Fruit fly (Drosophila melanogaster) whole organism, prepupa: Measurements from ENCODE around the gene CG32354.

Experiments used
- CG11294 ChIP-seq: fragments of 200-800 bp; sonication (Bioruptor generic); IDR thresholded peaks from 2 replicates; pipeline ENCODE4 v1.3.6; 2022; ENCODE audit warnings: missing biosample characterization, missing genetic modification characterization
- CG6808 ChIP-seq: fragments of 200-800 bp; sonication (Bioruptor generic); optimal IDR thresholded peaks from 3 replicates; lab custom pipeline; 2017; ENCODE audit warnings: missing biosample characterization, missing genetic modification characterization, mild to moderate bottlenecking, moderate library complexity, missing genetic modification reagents
- Eip75B ChIP-seq: fragments of 200-800 bp; sonication (Bioruptor generic); optimal IDR thresholded peaks from 3 replicates; lab custom pipeline; 2016; ENCODE audit warnings: missing biosample characterization, missing genetic modification characterization
- Eip93F ChIP-seq: fragments of 200-800 bp; sonication (Bioruptor generic); optimal IDR thresholded peaks from 2 replicates; lab custom pipeline; 2016; ENCODE audit warnings: missing biosample characterization, mild to moderate bottlenecking, missing genetic modification characterization
- Hr39 ChIP-seq: fragments of 200-800 bp; sonication (Bioruptor generic); optimal IDR thresholded peaks from 2 replicates; lab custom pipeline; 2016; ENCODE audit warnings: missing biosample characterization, missing genetic modification characterization
- Lpt ChIP-seq: fragments of 200-800 bp; sonication (Bioruptor generic); optimal IDR thresholded peaks from 3 replicates; lab custom pipeline; 2016; ENCODE audit warnings: missing biosample characterization, missing genetic modification characterization
- OdsH ChIP-seq: fragments of 200-800 bp; sonication (Bioruptor generic); optimal IDR thresholded peaks from 3 replicates; lab custom pipeline; 2016; ENCODE audit warnings: missing biosample characterization, missing genetic modification characterization
- Sox102F ChIP-seq: fragments of 200-800 bp; sonication (Bioruptor generic); optimal IDR thresholded peaks from 2 replicates; lab custom pipeline; 2016; ENCODE audit warnings: missing biosample characterization, mild to moderate bottlenecking, missing genetic modification characterization
- cyc ChIP-seq: fragments of 200-800 bp; sonication (Bioruptor generic); optimal IDR thresholded peaks from 3 replicates; lab custom pipeline; 2016; ENCODE audit warnings: missing biosample characterization, missing genetic modification characterization
- dac ChIP-seq: fragments of 200-800 bp; sonication (Bioruptor generic); optimal IDR thresholded peaks from 2 replicates; lab custom pipeline; 2017; ENCODE audit warnings: missing biosample characterization, mild to moderate bottlenecking, missing genetic modification characterization
- eg ChIP-seq: fragments of 200-800 bp; sonication (Bioruptor generic); IDR thresholded peaks from 3 replicates; pipeline ENCODE4 v1.3.6; 2022; ENCODE audit warnings: missing biosample characterization, missing genetic modification characterization
- fd59A ChIP-seq: fragments of 200-800 bp; sonication (Bioruptor generic); optimal IDR thresholded peaks from 2 replicates; lab custom pipeline; 2017; ENCODE audit warnings: missing biosample characterization, mild to moderate bottlenecking, missing genetic modification characterization, missing genetic modification reagents
- vri ChIP-seq: fragments of 200-800 bp; sonication (Bioruptor generic); optimal IDR thresholded peaks from 3 replicates; lab custom pipeline; 2016; ENCODE audit warnings: missing biosample characterization, mild to moderate bottlenecking, missing genetic modification characterization

dm6 chr3L:8445027-8445426 is 23.0 kb upstream of the CG32354 start:
- TF ChIP-seq OdsH (GFP tag; lab: Kevin White, UChicago), result no peak
- TF ChIP-seq dac (GFP tag; lab: Kevin White, UChicago), result no peak
- TF ChIP-seq CG6808 (GFP tag; lab: Kevin White, UChicago), result peak; percentile 12
- TF ChIP-seq Lpt (GFP tag; lab: Kevin White, UChicago), result no peak
- no peak for TF ChIP-seq eg (GFP tag; lab: Robert Waterston, UW)
- TF ChIP-seq cyc, result peak; percentile 35
- peak; percentile 5 for TF ChIP-seq fd59A (GFP tag; lab: Kevin White, UChicago)
- no peak for TF ChIP-seq Eip93F (GFP tag; lab: Kevin White, UChicago)
- no peak for TF ChIP-seq vri
- TF ChIP-seq Sox102F (GFP tag; lab: Kevin White, UChicago), result no peak
- TF ChIP-seq CG11294 (GFP tag; lab: Robert Waterston, UW), result no peak
- peak; percentile 39 for TF ChIP-seq Eip75B (GFP tag; lab: Kevin White, UChicago)
- TF ChIP-seq Hr39 (GFP tag; lab: Kevin White, UChicago), result no peak
